Fruit fly (Drosophila melanogaster) whole organism, embryonic: Measurements from ENCODE around the gene CG7276.

ENCODE experiments used
- Awh ChIP-seq: fragments of 200-800 bp; sonication (Bioruptor generic); IDR thresholded peaks from 2 replicates; pipeline ENCODE4, ENCODE4 v1.3.6; 2022; ENCODE audit warnings: missing biosample characterization, missing genetic modification characterization
- Blimp-1 ChIP-seq: fragments of 200-800 bp; sonication (Bioruptor generic); optimal IDR thresholded peaks from 3 replicates; lab custom pipeline; 2018; ENCODE audit warnings: missing biosample characterization, missing genetic modification characterization, mild to moderate bottlenecking, moderate library complexity, missing genetic modification reagents
- CG10267 ChIP-seq: fragments of 200-800 bp; sonication (Bioruptor generic); optimal IDR thresholded peaks from 2 replicates; lab custom pipeline; 2018; ENCODE audit warnings: missing biosample characterization, mild to moderate bottlenecking, missing genetic modification characterization, moderate library complexity
- CG10654 ChIP-seq: fragments of 200-800 bp; sonication (Bioruptor generic); optimal IDR thresholded peaks from 2 replicates; lab custom pipeline; 2016; ENCODE audit warnings: missing biosample characterization, missing genetic modification characterization
- CG10979 ChIP-seq: fragments of 200-800 bp; sonication (Bioruptor generic); optimal IDR thresholded peaks from 2 replicates; lab custom pipeline; 2018; ENCODE audit warnings: missing biosample characterization, mild to moderate bottlenecking, missing genetic modification characterization, moderate library complexity
- CG11456 ChIP-seq: fragments of 200-800 bp; sonication (Bioruptor generic); IDR thresholded peaks from 3 replicates; pipeline ENCODE4 v1.3.6; 2022; ENCODE audit warnings: missing biosample characterization, missing genetic modification characterization
- CG1233 ChIP-seq: fragments of 200-800 bp; sonication (Bioruptor generic); optimal IDR thresholded peaks from 4 replicates; lab custom pipeline; 2018; ENCODE audit warnings: missing biosample characterization, mild to moderate bottlenecking, missing genetic modification characterization
- CG13287 ChIP-seq: fragments of 200-800 bp; sonication (Bioruptor generic); IDR thresholded peaks from 2 replicates; pipeline ENCODE4 v1.3.6; 2022; ENCODE audit warnings: missing biosample characterization, missing genetic modification characterization; ENCODE audit not compliant: partially characterized antibody
- CG14710 ChIP-seq: fragments of 200-800 bp; sonication (Bioruptor generic); optimal IDR thresholded peaks from 3 replicates; lab custom pipeline; 2019; ENCODE audit warnings: missing biosample characterization, mild to moderate bottlenecking, missing genetic modification characterization, moderate library complexity
- CG17912 ChIP-seq: fragments of 200-800 bp; sonication (Bioruptor generic); optimal IDR thresholded peaks from 2 replicates; lab custom pipeline; 2018; ENCODE audit warnings: missing biosample characterization, mild to moderate bottlenecking, missing genetic modification characterization
- CG18619 ChIP-seq: fragments of 200-800 bp; sonication (Bioruptor generic); optimal IDR thresholded peaks from 3 replicates; lab custom pipeline; 2017; ENCODE audit warnings: missing biosample characterization, mild to moderate bottlenecking, missing genetic modification characterization
- CG30431 ChIP-seq: fragments of 200-800 bp; sonication (Bioruptor generic); optimal IDR thresholded peaks from 2 replicates; lab custom pipeline; 2017; ENCODE audit warnings: missing biosample characterization, missing genetic modification characterization
- CG3065 ChIP-seq: fragments of 200-800 bp; sonication (Bioruptor generic); optimal IDR thresholded peaks from 2 replicates; lab custom pipeline; 2016; ENCODE audit warnings: missing biosample characterization, missing genetic modification characterization
- CG31365 ChIP-seq: fragments of 200-800 bp; sonication (Bioruptor generic); optimal IDR thresholded peaks from 2 replicates; lab custom pipeline; 2018; ENCODE audit warnings: missing biosample characterization, mild to moderate bottlenecking, missing genetic modification characterization
- CG7271 ChIP-seq: fragments of 200-800 bp; sonication (Bioruptor generic); optimal IDR thresholded peaks from 2 replicates; lab custom pipeline; 2018; ENCODE audit warnings: missing biosample characterization, mild to moderate bottlenecking, missing genetic modification characterization, moderate library complexity
- CG7987 ChIP-seq: fragments of 200-800 bp; sonication (Bioruptor generic); optimal IDR thresholded peaks from 2 replicates; lab custom pipeline; 2018; ENCODE audit warnings: missing biosample characterization, mild to moderate bottlenecking, missing genetic modification characterization, moderate library complexity
- CTCF ChIP-seq: fragments of 200-800 bp; sonication (Bioruptor generic); optimal IDR thresholded peaks from 2 replicates; lab custom pipeline; 2017; ENCODE audit warnings: missing biosample characterization, mild to moderate bottlenecking, missing genetic modification characterization, moderate library complexity
- D19A ChIP-seq: fragments of 200-800 bp; optimal IDR thresholded peaks from 3 replicates; lab custom pipeline; 2019; ENCODE audit warnings: missing biosample characterization, mild to moderate bottlenecking, missing genetic modification characterization, moderate library complexity
- E2f2 ChIP-seq: fragments of 200-800 bp; sonication (Bioruptor generic); IDR thresholded peaks from 2 replicates; pipeline ENCODE4 v1.3.6; 2022; ENCODE audit warnings: missing biosample characterization, missing genetic modification characterization
- ERR ChIP-seq: fragments of 200-800 bp; sonication (Bioruptor generic); optimal IDR thresholded peaks from 2 replicates; lab custom pipeline; 2016; ENCODE audit warnings: missing biosample characterization, missing genetic modification characterization
- Gsc ChIP-seq: fragments of 200-800 bp; sonication (Bioruptor generic); IDR thresholded peaks from 2 replicates; pipeline ENCODE4 v1.3.6; 2022; ENCODE audit warnings: missing biosample characterization, missing genetic modification characterization
- Gug ChIP-seq: fragments of 200-800 bp; sonication (Bioruptor generic); IDR thresholded peaks from 4 replicates; pipeline ENCODE4 v1.3.6; 2022; ENCODE audit warnings: missing biosample characterization, missing genetic modification characterization
- H15 ChIP-seq: fragments of 200-800 bp; sonication (Bioruptor generic); IDR thresholded peaks from 3 replicates; pipeline ENCODE4 v1.3.6; 2022; ENCODE audit warnings: missing biosample characterization, missing genetic modification characterization
- Mes4 ChIP-seq: fragments of 200-800 bp; sonication (Bioruptor generic); optimal IDR thresholded peaks from 2 replicates; lab custom pipeline; 2016; ENCODE audit warnings: missing biosample characterization, missing genetic modification characterization
- Myb ChIP-seq: fragments of 200-800 bp; sonication (Bioruptor generic); optimal IDR thresholded peaks from 2 replicates; lab custom pipeline; 2016; ENCODE audit warnings: missing biosample characterization, missing genetic modification characterization
- NFAT ChIP-seq: fragments of 200-800 bp; sonication (Bioruptor generic); IDR thresholded peaks from 2 replicates; pipeline ENCODE4 v1.3.6; 2022; ENCODE audit warnings: missing biosample characterization, missing genetic modification characterization
- PHDP ChIP-seq: fragments of 200-800 bp; sonication (Bioruptor generic); optimal IDR thresholded peaks from 3 replicates; lab custom pipeline; 2018; ENCODE audit warnings: missing biosample characterization, mild to moderate bottlenecking, missing genetic modification characterization, moderate library complexity
- Trl ChIP-seq, 3 experiments: fragments of >200 bp in 2 of 3; fragments of 200-800 bp in 1 of 3; sonication (Bioruptor generic) in 1 of 3; optimal IDR thresholded peaks; 2 replicates in 1 of 3; 3 replicates in 2 of 3; lab custom pipeline; 2016 to 2017; ENCODE audit warnings: missing biosample characterization in 1 of 3, missing genetic modification characterization in 1 of 3
- al ChIP-seq: fragments of 200-800 bp; sonication (Bioruptor generic); IDR thresholded peaks from 2 replicates; pipeline ENCODE4 v1.3.6; 2022; ENCODE audit warnings: missing biosample characterization, missing genetic modification characterization
- cato ChIP-seq: fragments of 200-800 bp; sonication (Bioruptor generic); optimal IDR thresholded peaks from 2 replicates; lab custom pipeline; 2016; ENCODE audit warnings: missing biosample characterization, missing genetic modification characterization, borderline replicate concordance
- chinmo ChIP-seq: fragments of 200-800 bp; sonication (Bioruptor generic); IDR thresholded peaks from 4 replicates; pipeline ENCODE4 v1.3.6; 2022; ENCODE audit warnings: missing biosample characterization, missing genetic modification characterization; ENCODE audit not compliant: partially characterized antibody
- corto ChIP-seq: fragments of 200-800 bp; sonication (Bioruptor generic); optimal IDR thresholded peaks from 2 replicates; lab custom pipeline; 2016; ENCODE audit warnings: missing biosample characterization, mild to moderate bottlenecking, missing genetic modification characterization, moderate library complexity
- esg ChIP-seq: fragments of 200-800 bp; sonication (Bioruptor generic); conservative IDR thresholded peaks from 2 replicates; pipeline ENCODE4 v1.3.6; 2022; ENCODE audit warnings: missing biosample characterization, missing genetic modification characterization
- fd96Cb ChIP-seq: fragments of 200-800 bp; sonication (Bioruptor generic); optimal IDR thresholded peaks from 2 replicates; lab custom pipeline; 2018; ENCODE audit warnings: missing biosample characterization, mild to moderate bottlenecking, missing genetic modification characterization, moderate library complexity
- gcm ChIP-seq: fragments of 200-800 bp; sonication (Bioruptor generic); optimal IDR thresholded peaks from 2 replicates; lab custom pipeline; 2019; ENCODE audit warnings: missing biosample characterization, mild to moderate bottlenecking, missing genetic modification characterization, moderate library complexity
- gem ChIP-seq: fragments of 200-800 bp; sonication (Bioruptor generic); optimal IDR thresholded peaks from 2 replicates; lab custom pipeline; 2019; ENCODE audit warnings: missing biosample characterization, mild to moderate bottlenecking, missing genetic modification characterization, moderate library complexity
- grau ChIP-seq: fragments of 200-800 bp; optimal IDR thresholded peaks from 3 replicates; lab custom pipeline; 2019; ENCODE audit warnings: missing biosample characterization, mild to moderate bottlenecking, missing genetic modification characterization, moderate library complexity
- kay ChIP-seq: fragments of 200-800 bp; sonication (Bioruptor generic); optimal IDR thresholded peaks from 2 replicates; lab custom pipeline; 2016; ENCODE audit warnings: missing biosample characterization, missing genetic modification characterization
- lab ChIP-seq: fragments of 200-800 bp; sonication (Bioruptor generic); optimal IDR thresholded peaks from 3 replicates; lab custom pipeline; 2017; ENCODE audit warnings: missing biosample characterization, missing genetic modification characterization, mild to moderate bottlenecking, moderate library complexity, missing genetic modification reagents
- lbe ChIP-seq: fragments of 200-800 bp; sonication (Bioruptor generic); optimal IDR thresholded peaks from 2 replicates; lab custom pipeline; 2016; ENCODE audit warnings: missing biosample characterization, mild to moderate bottlenecking, missing genetic modification characterization
- lmd ChIP-seq: fragments of 200-800 bp; sonication (Bioruptor generic); IDR thresholded peaks from 2 replicates; pipeline ENCODE4 v1.3.6; 2022; ENCODE audit warnings: missing biosample characterization, missing genetic modification characterization
- p53 ChIP-seq: fragments of 200-800 bp; sonication (Bioruptor generic); optimal IDR thresholded peaks from 2 replicates; lab custom pipeline; 2016; ENCODE audit warnings: missing biosample characterization, missing genetic modification characterization
- pita ChIP-seq: fragments of 200-800 bp; sonication (Bioruptor generic); optimal IDR thresholded peaks from 2 replicates; lab custom pipeline; 2017; ENCODE audit warnings: missing biosample characterization, mild to moderate bottlenecking, missing genetic modification characterization
- slou ChIP-seq: fragments of 200-800 bp; sonication (Bioruptor generic); optimal IDR thresholded peaks from 3 replicates; lab custom pipeline; 2016; ENCODE audit warnings: missing biosample characterization, missing genetic modification characterization
- sna ChIP-seq: fragments of 200-800 bp; sonication (Bioruptor generic); IDR thresholded peaks from 2 replicates; pipeline ENCODE4 v1.3.6; 2022; ENCODE audit warnings: missing biosample characterization, missing genetic modification characterization; ENCODE audit not compliant: partially characterized antibody
- sob ChIP-seq: fragments of 200-800 bp; sonication (Bioruptor generic); IDR thresholded peaks from 2 replicates; pipeline ENCODE4 v1.3.6; 2022; ENCODE audit warnings: missing biosample characterization, missing genetic modification characterization
- sr ChIP-seq: fragments of 200-800 bp; sonication (Bioruptor generic); IDR thresholded peaks from 3 replicates; pipeline ENCODE4 v1.3.6; 2022; ENCODE audit warnings: missing biosample characterization, missing genetic modification characterization
- toy ChIP-seq: fragments of 200-800 bp; sonication (Bioruptor generic); IDR thresholded peaks from 2 replicates; pipeline ENCODE4 v1.3.6; 2022; ENCODE audit warnings: missing biosample characterization, missing genetic modification characterization
- vnd ChIP-seq: fragments of 200-800 bp; sonication (Bioruptor generic); IDR thresholded peaks from 3 replicates; pipeline ENCODE4 v1.3.6; 2022; ENCODE audit warnings: missing biosample characterization, missing genetic modification characterization; ENCODE audit not compliant: partially characterized antibody
- yki ChIP-seq: fragments of >200 bp; optimal IDR thresholded peaks from 3 replicates; lab custom pipeline; 2018
- zfh2 ChIP-seq: fragments of 200-800 bp; sonication (Bioruptor generic); optimal IDR thresholded peaks from 2 replicates; lab custom pipeline; 2016; ENCODE audit warnings: missing biosample characterization, missing genetic modification characterization

Gene CG7276

DNA sequence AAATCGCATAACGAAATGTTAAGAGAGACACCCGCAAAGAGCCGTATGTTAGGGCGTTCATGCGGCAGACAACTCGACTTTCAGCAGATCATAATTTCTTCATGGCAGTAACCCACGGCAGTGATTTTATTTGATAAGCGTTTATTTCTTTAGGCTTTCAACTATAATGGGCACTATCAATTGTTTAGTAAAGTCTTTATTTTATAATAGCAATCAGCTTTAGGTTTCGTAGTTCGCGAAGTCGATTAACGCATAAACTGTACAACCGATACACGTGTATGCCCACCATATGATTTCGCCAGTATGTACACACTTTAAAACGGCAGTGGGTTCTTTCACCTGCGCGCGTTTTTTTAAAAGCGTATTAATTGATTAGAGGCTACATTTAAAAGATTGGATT is 10.2 kb downstream of the CG7276 start, which contains the start of gene CG7841 (continued):
- peak; percentile 97 for TF ChIP-seq Blimp-1
- peak; percentile 89 for TF ChIP-seq slou (GFP tag; lab: Kevin White, UChicago)
- TF ChIP-seq ERR = peak; percentile 97
- TF ChIP-seq E2f2 (GFP tag; lab: Robert Waterston, UW) = peak; percentile 91
- TF ChIP-seq lab (GFP tag; lab: Kevin White, UChicago) = peak; percentile 99
- TF ChIP-seq CG10267 (tag; lab: Kevin White, UChicago) = peak; percentile 97
- TF ChIP-seq esg = peak; percentile 94
- peak; percentile 92 for TF ChIP-seq CG3065
- no peak for TF ChIP-seq Gsc (GFP tag; lab: Robert Waterston, UW)
- TF ChIP-seq sna = no peak
- TF ChIP-seq cato = peak; percentile 93
- peak; percentile 95 for TF ChIP-seq sob (GFP tag; lab: Robert Waterston, UW)
- peak; percentile 99 for TF ChIP-seq gem (tag; lab: Kevin White, UChicago)
- peak; percentile 98 for TF ChIP-seq lbe (GFP tag; lab: Kevin White, UChicago)
- TF ChIP-seq corto = peak; percentile 98
- peak; percentile 94 for TF ChIP-seq CG31365
- peak; percentile 98 for TF ChIP-seq CG1233
- TF ChIP-seq CG13287 = peak; percentile 42; the same call in 1 of the 2 replicates
- TF ChIP-seq fd96Cb = peak; percentile 96
- TF ChIP-seq CG18619 = peak; percentile 97
- TF ChIP-seq NFAT (GFP tag; lab: Robert Waterston, UW) = no peak; the same call in 1 of the 2 replicates
- TF ChIP-seq zfh2 (GFP tag; lab: Kevin White, UChicago) = peak; percentile 95
- TF ChIP-seq Trl (optimal IDR thresholded peaks at IDR 0.05; lab: Kevin White, UChicago) = no peak
- peak; percentile 97 for TF ChIP-seq Trl (GFP tag; optimal IDR thresholded peaks at IDR 0.05; lab: Kevin White, UChicago)
- TF ChIP-seq CG14710 (tag; lab: Kevin White, UChicago) = peak; percentile 100
- peak; percentile 97 for TF ChIP-seq D19A (tag; lab: Kevin White, UChicago)
- peak; percentile 75 for TF ChIP-seq Gug (GFP tag; lab: Robert Waterston, UW)
- TF ChIP-seq lmd (GFP tag; lab: Robert Waterston, UW) = peak; percentile 95
- no peak for TF ChIP-seq CG11456 (GFP tag; lab: Robert Waterston, UW)
- no peak for TF ChIP-seq pita (GFP tag; lab: Kevin White, UChicago)
- peak; percentile 96 for TF ChIP-seq CG10654 (GFP tag; lab: Kevin White, UChicago)
- TF ChIP-seq CG30431 (GFP tag; lab: Kevin White, UChicago) = peak; percentile 92
- peak; percentile 99 for TF ChIP-seq CG10979 (tag; lab: Kevin White, UChicago)
- peak; percentile 98 for TF ChIP-seq grau (tag; lab: Kevin White, UChicago)
- peak; percentile 99 for TF ChIP-seq gcm
- peak; percentile 87 for TF ChIP-seq Myb (GFP tag; lab: Kevin White, UChicago)
- TF ChIP-seq al = peak; percentile 88
- no peak for TF ChIP-seq chinmo (GFP tag; lab: Robert Waterston, UW)
- no peak for TF ChIP-seq vnd
- TF ChIP-seq toy (GFP tag; lab: Robert Waterston, UW) = no peak; the same call in 1 of the 2 replicates
- TF ChIP-seq Mes4 = peak; percentile 96
- peak; percentile 51 for TF ChIP-seq yki (lab: Kevin White, UChicago)
- no peak; the same call in 2 of the 3 replicates for TF ChIP-seq H15 (GFP tag; lab: Robert Waterston, UW)
- peak; percentile 97 for TF ChIP-seq Awh (GFP tag; lab: Robert Waterston, UW)
- TF ChIP-seq CG17912 = peak; percentile 97
- peak; percentile 92 for TF ChIP-seq p53 (GFP tag; lab: Kevin White, UChicago)
- peak; percentile 86 for TF ChIP-seq CG7271 (tag; lab: Kevin White, UChicago)
- peak; percentile 99 for TF ChIP-seq PHDP (tag; lab: Kevin White, UChicago)
- TF ChIP-seq CTCF = peak; percentile 71
- peak; percentile 89; the same call in 2 of the 3 replicates for TF ChIP-seq sr (GFP tag; lab: Robert Waterston, UW)
- peak; percentile 93 for TF ChIP-seq kay (GFP tag; lab: Kevin White, UChicago)
- peak; percentile 97 for TF ChIP-seq CG7987 (GFP tag; lab: Kevin White, UChicago)
